Fruit fly (Drosophila melanogaster): ENCODE results near the gene CG44038.

The CG44038 gene

DNA sequence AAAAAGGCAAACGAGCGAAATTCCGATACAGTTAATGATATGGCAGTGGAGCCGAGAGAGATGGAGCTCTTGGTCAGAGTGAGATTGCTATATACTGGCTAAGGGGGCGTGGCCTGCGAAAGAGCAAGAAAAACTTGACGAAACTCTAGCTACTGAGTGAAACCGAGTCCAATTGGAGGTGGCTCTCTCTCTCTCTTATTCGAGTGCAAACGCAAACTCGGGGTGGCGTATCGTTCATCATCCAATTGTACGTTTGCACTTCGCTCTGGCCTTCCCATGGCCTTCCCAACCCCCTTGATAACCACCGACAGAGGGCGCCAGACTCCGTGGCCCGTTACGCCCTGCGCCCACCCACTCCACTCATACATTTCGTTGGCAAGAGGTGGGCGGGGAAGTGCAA lies 18.2 kb downstream of the CG44038 start (continued):
- TF ChIP-seq cyc (GFP tag; optimal IDR thresholded peaks at IDR 0.05) (no peak), CG7368 (GFP tag; optimal IDR thresholded peaks at IDR 0.05) (peak; percentile 32), Gug (GFP tag; IDR thresholded peaks at IDR 0.05) (no peak), CG6276 (GFP tag; optimal IDR thresholded peaks at IDR 0.05) (no peak), CG4318 (GFP tag; optimal IDR thresholded peaks at IDR 0.05) (no peak), Met (GFP tag; optimal IDR thresholded peaks at IDR 0.05) (no peak), dsx (GFP tag; optimal IDR thresholded peaks at IDR 0.05; ENCODE audit: poor library complexity, severe bottlenecking) (peak; percentile 17), Eip78C (GFP tag) (no peak), Lpt (GFP tag; optimal IDR thresholded peaks at IDR 0.05) (no peak)

- TF ChIP-seq CG8319 (GFP tag; optimal IDR thresholded peaks at IDR 0.05) (no peak), CG6792 (GFP tag; optimal IDR thresholded peaks at IDR 0.05) (no peak), cyc (GFP tag; optimal IDR thresholded peaks at IDR 0.05) (no peak), vri (GFP tag; optimal IDR thresholded peaks at IDR 0.05) (no peak), OdsH (GFP tag; optimal IDR thresholded peaks at IDR 0.05) (no peak), CG11762 (GFP tag; optimal IDR thresholded peaks at IDR 0.05; ENCODE audit: insufficient read depth) (no peak), Hr4 (GFP tag; optimal IDR thresholded peaks at IDR 0.05) (no peak), spab (GFP tag; optimal IDR thresholded peaks at IDR 0.05) (no peak), CG7368 (GFP tag; optimal IDR thresholded peaks at IDR 0.05) (peak; percentile 62), CG15336 (GFP tag; IDR thresholded peaks at IDR 0.05) (no peak; the same call in 1 of the 2 replicates), acj6 (GFP tag; optimal IDR thresholded peaks at IDR 0.05) (no peak), Eip78C (GFP tag) (peak; percentile 79), CG9139 (GFP tag; optimal IDR thresholded peaks at IDR 0.05) (peak; percentile 20), esn (GFP tag; optimal IDR thresholded peaks at IDR 0.05) (no peak), fkh (GFP tag; optimal IDR thresholded peaks at IDR 0.05) (peak; percentile 40), eg (GFP tag; IDR thresholded peaks at IDR 0.05) (peak; percentile 42; the same call in 1 of the 3 replicates), CG8119 (GFP tag; IDR thresholded peaks at IDR 0.05) (peak; percentile 46; the same call in 2 of the 3 replicates), CG4318 (GFP tag; optimal IDR thresholded peaks at IDR 0.05) (no peak), Eip93F (GFP tag; optimal IDR thresholded peaks at IDR 0.05) (no peak), CG11294 (GFP tag; IDR thresholded peaks at IDR 0.05) (no peak), salr (GFP tag; optimal IDR thresholded peaks at IDR 0.05) (no peak), fd59A (GFP tag; optimal IDR thresholded peaks at IDR 0.05) (no peak), Hr38 (GFP tag; optimal IDR thresholded peaks at IDR 0.05) (no peak), Lpt (GFP tag; optimal IDR thresholded peaks at IDR 0.05) (peak; percentile 3), CG11902 (GFP tag; optimal IDR thresholded peaks at IDR 0.05) (no peak), svp (GFP tag) (peak; percentile 100), ss (GFP tag; optimal IDR thresholded peaks at IDR 0.05) (peak; percentile 8 to 30), Smox (GFP tag; optimal IDR thresholded peaks at IDR 0.05) (no peak), CG16779 (tag; optimal IDR thresholded peaks at IDR 0.05) (peak; percentile 12), CG31627 (GFP tag; optimal IDR thresholded peaks at IDR 0.05) (no peak), dsx (GFP tag; optimal IDR thresholded peaks at IDR 0.05; ENCODE audit: poor library complexity, severe bottlenecking) (peak; percentile 21), net (GFP tag; optimal IDR thresholded peaks at IDR 0.05) (peak; percentile 27), CG3919 (GFP tag; optimal IDR thresholded peaks at IDR 0.05) (peak; percentile 14), fd85E (GFP tag; optimal IDR thresholded peaks at IDR 0.05) (no peak), dac (GFP tag; optimal IDR thresholded peaks at IDR 0.05) (no peak), CG34406 (GFP tag; optimal IDR thresholded peaks at IDR 0.05) (no peak), CG1621 (tag; optimal IDR thresholded peaks at IDR 0.05) (peak; percentile 16), Eip75B (GFP tag; optimal IDR thresholded peaks at IDR 0.05) (peak; percentile 7), Blimp-1 (GFP tag; optimal IDR thresholded peaks at IDR 0.05) (no peak), CG6808 (GFP tag; optimal IDR thresholded peaks at IDR 0.05) (no peak), CG32006 (GFP tag; optimal IDR thresholded peaks at IDR 0.05) (no peak), CG6163 (GFP tag; IDR thresholded peaks at IDR 0.05) (no peak)
Observed at dm6 chr3R:12280729-12281342, 20.1 kb downstream of the CG44038 start.
